Worm (Caenorhabditis elegans) whole organism, L4 larva: ENCODE results near the gene lias-1.

Source experiments
- R02D3.7 ChIP-seq: fragments of 150-350 bp; sonication (generic microtip); optimal IDR thresholded peaks from 3 replicates; lab custom pipeline; 2014; ENCODE audit warnings: missing biosample characterization, missing genetic modification characterization
- T26A8.4 ChIP-seq: fragments of 200-800 bp; sonication (Bioruptor generic); IDR thresholded peaks from 2 replicates; pipeline ENCODE4 v1.3.6; 2022; ENCODE audit warnings: missing genetic modification characterization, missing compliant biosample characterization
- ZK546.5 ChIP-seq, 2 experiments: sonication (generic microtip); optimal IDR thresholded peaks; 2 replicates each; lab custom pipeline; 2017; ENCODE audit warnings: missing biosample characterization in 2 of 2, missing genetic modification characterization in 2 of 2
- aha-1 ChIP-seq: fragments of 150-350 bp; peaks from one replicate; lab custom pipeline; 2014; ENCODE audit warnings: missing biosample characterization, missing genetic modification characterization
- ceh-28 ChIP-seq: fragments of 150-350 bp; optimal IDR thresholded peaks from 2 replicates; lab custom pipeline; 2014; ENCODE audit warnings: missing biosample characterization, missing genetic modification reagents, missing genetic modification characterization
- ctbp-1 ChIP-seq: fragments of 200-800 bp; sonication (Bioruptor generic); IDR thresholded peaks from 2 replicates; pipeline ENCODE4 v1.3.6; 2022; ENCODE audit warnings: missing genetic modification reagents, missing genetic modification characterization, missing compliant biosample characterization
- daf-16 ChIP-seq, 3 experiments: sonication (generic microtip); optimal IDR thresholded peaks; 2 replicates each; lab custom pipeline; 2016 to 2017; ENCODE audit warnings: missing genetic modification characterization in 3 of 3, missing genetic modification reagents in 3 of 3, mild to moderate bottlenecking in 2 of 3, missing compliant biosample characterization in 2 of 3, missing biosample characterization in 1 of 3, moderate library complexity in 1 of 3
- dmd-6 ChIP-seq: fragments of 200-800 bp; sonication (Bioruptor generic); IDR thresholded peaks from 2 replicates; pipeline ENCODE4 v1.3.6; 2022; ENCODE audit warnings: missing genetic modification reagents, missing genetic modification characterization, missing compliant biosample characterization
- duxl-1 ChIP-seq: sonication (generic microtip); optimal IDR thresholded peaks from 2 replicates; lab custom pipeline; 2016; ENCODE audit warnings: mild to moderate bottlenecking, missing genetic modification characterization, moderate library complexity, missing compliant biosample characterization; ENCODE audit not compliant: poor library complexity
- dve-1 ChIP-seq: sonication (generic microtip); optimal IDR thresholded peaks from 2 replicates; lab custom pipeline; 2017; ENCODE audit warnings: antibody characterized with exemption, mild to moderate bottlenecking, missing genetic modification characterization, missing compliant biosample characterization; ENCODE audit not compliant: insufficient read depth
- egl-43 ChIP-seq: fragments of 200-800 bp; sonication (Bioruptor generic); IDR thresholded peaks from 2 replicates; pipeline ENCODE4 v1.3.6; 2022; ENCODE audit warnings: missing genetic modification reagents, missing genetic modification characterization, missing compliant biosample characterization
- gei-8 ChIP-seq: fragments of 200-800 bp; sonication (Bioruptor generic); optimal IDR thresholded peaks from 2 replicates; lab custom pipeline; 2018; ENCODE audit warnings: mild to moderate bottlenecking, missing genetic modification characterization, missing compliant biosample characterization
- hlh-11 ChIP-seq: fragments of 200-800 bp; sonication (Bioruptor generic); optimal IDR thresholded peaks from 2 replicates; lab custom pipeline; 2018; ENCODE audit warnings: mild to moderate bottlenecking, missing genetic modification characterization, missing compliant biosample characterization
- lin-1 ChIP-seq: fragments of 200-800 bp; sonication (Bioruptor generic); IDR thresholded peaks from 2 replicates; pipeline ENCODE4 v1.3.6; 2022; ENCODE audit warnings: missing genetic modification reagents, missing genetic modification characterization, missing compliant biosample characterization
- lir-3 ChIP-seq: sonication (generic microtip); optimal IDR thresholded peaks from 2 replicates; lab custom pipeline; 2016; ENCODE audit warnings: mild to moderate bottlenecking, missing genetic modification characterization, missing compliant biosample characterization
- mdl-1 ChIP-seq, 2 experiments: fragments of 150-350 bp in 1 of 2; sonication (generic microtip) in 1 of 2; optimal IDR thresholded peaks; 2 replicates each; lab custom pipeline; 2014 to 2017; ENCODE audit warnings: missing biosample characterization in 2 of 2, missing genetic modification characterization in 2 of 2
- mdt-29 ChIP-seq: fragments of 200-800 bp; sonication (Bioruptor generic); IDR thresholded peaks from 2 replicates; pipeline ENCODE4 v1.3.6; 2022; ENCODE audit warnings: missing genetic modification reagents, missing genetic modification characterization, missing compliant biosample characterization
- mes-2 ChIP-seq: sonication (generic microtip); optimal IDR thresholded peaks from 2 replicates; lab custom pipeline; 2016; ENCODE audit warnings: missing genotype, mild to moderate bottlenecking, missing genetic modification characterization, missing compliant biosample characterization; ENCODE audit not compliant: poor library complexity, severe bottlenecking
- mxl-2 ChIP-seq: fragments of 200-800 bp; sonication (Bioruptor generic); conservative IDR thresholded peaks from 2 replicates; pipeline ENCODE4 v1.3.6; 2022; ENCODE audit warnings: missing genetic modification reagents, missing genetic modification characterization, missing compliant biosample characterization
- nhr-10 ChIP-seq: fragments of 150-350 bp; optimal IDR thresholded peaks from 2 replicates; lab custom pipeline; 2014; ENCODE audit warnings: missing biosample characterization, missing genetic modification characterization
- nhr-28 ChIP-seq: fragments of 150-350 bp; optimal IDR thresholded peaks from 2 replicates; lab custom pipeline; 2014; ENCODE audit warnings: missing biosample characterization, missing genetic modification characterization
- nhr-42 ChIP-seq: fragments of 200-800 bp; sonication (Bioruptor generic); IDR thresholded peaks from 2 replicates; pipeline ENCODE4 v1.3.6; 2022; ENCODE audit warnings: missing genetic modification characterization, missing compliant biosample characterization
- nhr-6 ChIP-seq: fragments of 150-350 bp; optimal IDR thresholded peaks from 2 replicates; lab custom pipeline; 2014; ENCODE audit warnings: missing biosample characterization, missing genetic modification characterization
- nhr-76 ChIP-seq: fragments of 150-350 bp; optimal IDR thresholded peaks from 2 replicates; lab custom pipeline; 2014; ENCODE audit warnings: missing biosample characterization, missing genetic modification characterization
- php-3 ChIP-seq: fragments of 200-800 bp; sonication (Bioruptor generic); IDR thresholded peaks from 2 replicates; pipeline ENCODE4 v1.3.6; 2022; ENCODE audit warnings: missing genetic modification reagents, missing genetic modification characterization, missing compliant biosample characterization
- pqm-1 ChIP-seq: sonication (generic microtip); optimal IDR thresholded peaks from 2 replicates; lab custom pipeline; 2017; ENCODE audit warnings: missing biosample characterization, missing genetic modification characterization
- saeg-2 ChIP-seq: fragments of 200-800 bp; sonication (Bioruptor generic); IDR thresholded peaks from 2 replicates; pipeline ENCODE4 v1.3.6; 2022; ENCODE audit warnings: missing genetic modification reagents, missing genetic modification characterization, missing compliant biosample characterization
- tra-1 ChIP-seq: fragments of 200-800 bp; sonication (Bioruptor generic); IDR thresholded peaks from 2 replicates; pipeline ENCODE4 v1.3.6; 2022; ENCODE audit warnings: missing genetic modification reagents, missing genetic modification characterization, missing compliant biosample characterization
- unc-39 ChIP-seq: sonication (generic microtip); optimal IDR thresholded peaks from 2 replicates; lab custom pipeline; 2017; ENCODE audit warnings: missing biosample characterization, missing genetic modification characterization
- unc-62 ChIP-seq, 3 experiments: fragments of 150-350 bp in 1 of 3; sonication (generic microtip); optimal IDR thresholded peaks in 2 of 3; peaks in 1 of 3; 1 replicate in 1 of 3; 2 replicates in 2 of 3; lab custom pipeline; 2014 to 2017; ENCODE audit warnings: missing biosample characterization in 3 of 3, missing genetic modification characterization in 3 of 3, missing genetic modification reagents in 3 of 3, missing genotype in 1 of 3
- vab-7 ChIP-seq: fragments of 200-800 bp; sonication (Bioruptor generic); IDR thresholded peaks from 2 replicates; pipeline ENCODE4 v1.3.6; 2022; ENCODE audit warnings: missing genetic modification reagents, missing genetic modification characterization, missing compliant biosample characterization
- ztf-11 ChIP-seq: fragments of 150-350 bp; optimal IDR thresholded peaks from 2 replicates; lab custom pipeline; 2014; ENCODE audit warnings: missing biosample characterization, missing genetic modification characterization

The lias-1 gene

DNA sequence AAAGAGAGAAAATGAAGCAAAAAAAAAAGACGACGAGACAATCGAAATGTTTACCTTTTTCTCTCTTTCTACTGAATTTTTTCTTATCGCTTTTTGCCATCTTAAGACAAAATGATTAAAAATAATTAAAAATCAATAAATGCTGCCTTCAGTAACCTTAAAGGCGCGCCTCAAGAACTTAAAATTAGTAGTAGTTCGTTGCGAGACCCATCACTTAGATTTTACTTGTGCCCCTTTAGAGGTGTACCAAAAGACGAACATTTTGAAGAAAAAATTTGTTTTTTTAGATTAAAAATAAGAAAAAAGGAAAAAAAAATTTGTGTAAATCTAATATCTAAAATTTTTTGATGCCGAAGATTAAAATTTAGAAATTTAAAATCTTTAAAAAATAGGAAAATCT is 33.9 kb downstream of the lias-1 start:
- no peak for TF ChIP-seq unc-62 (GFP tag; optimal IDR thresholded peaks at IDR 0.05 in 1 of 2; lab: Kevin White, UChicago)
- TF ChIP-seq unc-62 (tag; optimal IDR thresholded peaks at IDR 0.05; lab: Kevin White, UChicago) = no peak
- TF ChIP-seq daf-16 (GFP tag; optimal IDR thresholded peaks at IDR 0.05; lab: Kevin White, UChicago) = no peak
- TF ChIP-seq daf-16 (tag; optimal IDR thresholded peaks at IDR 0.05; lab: Kevin White, UChicago) = peak; percentile 12
- TF ChIP-seq, all 104 proteins: peak for 1

DNA sequence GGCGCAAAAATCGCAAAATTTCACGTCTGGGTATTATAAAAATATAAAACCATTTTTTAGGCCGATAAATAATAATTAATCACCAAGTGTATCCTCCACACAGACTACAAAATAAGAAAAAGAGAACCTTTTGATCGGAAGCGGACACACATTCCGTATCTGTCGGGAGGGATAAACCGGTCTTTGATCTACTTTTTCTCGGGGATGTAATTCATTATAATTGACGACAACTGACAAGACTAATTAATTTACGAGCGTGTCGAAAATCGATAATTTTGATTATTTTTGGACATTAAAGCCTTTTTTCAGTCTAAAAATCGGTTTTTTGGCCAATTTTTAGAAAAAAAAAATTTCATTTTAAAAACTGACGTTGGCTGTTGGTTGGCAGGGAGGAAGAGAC is 34.5 kb downstream of the lias-1 start:
- TF ChIP-seq tra-1 (GFP tag; lab: Robert Waterston, UW) = 0 out of 2 replicates have a peak, but pooled peaks have one; percentile 30
- TF ChIP-seq egl-43 (GFP tag; lab: Robert Waterston, UW) = no peak
- peak in 1 of 2 experiments; percentile 79 for TF ChIP-seq unc-62 (GFP tag; optimal IDR thresholded peaks at IDR 0.05 in 1 of 2; lab: Kevin White, UChicago)
- no peak for TF ChIP-seq unc-62 (tag; optimal IDR thresholded peaks at IDR 0.05; lab: Kevin White, UChicago)
- no peak for TF ChIP-seq gei-8 (GFP tag; lab: Kevin White, UChicago)
- no peak for TF ChIP-seq vab-7 (GFP tag; lab: Robert Waterston, UW)
- no peak for TF ChIP-seq duxl-1 (tag; lab: Kevin White, UChicago)
- TF ChIP-seq hlh-11 (tag; lab: Kevin White, UChicago) = peak; percentile 40
- TF ChIP-seq ztf-11 (tag; lab: Kevin White, UChicago) = no peak
- peak; percentile 97 for TF ChIP-seq nhr-28 (tag; lab: Kevin White, UChicago)
- no peak for TF ChIP-seq nhr-42 (GFP tag; lab: Robert Waterston, UW)
- 0 out of 2 replicates have a peak, but pooled peaks have one; percentile 28 for TF ChIP-seq php-3 (GFP tag; lab: Robert Waterston, UW)
- TF ChIP-seq saeg-2 (GFP tag; lab: Robert Waterston, UW) = no peak
- no peak for TF ChIP-seq T26A8.4 (GFP tag; lab: Robert Waterston, UW)
- TF ChIP-seq, all 104 proteins: peak for 5

DNA sequence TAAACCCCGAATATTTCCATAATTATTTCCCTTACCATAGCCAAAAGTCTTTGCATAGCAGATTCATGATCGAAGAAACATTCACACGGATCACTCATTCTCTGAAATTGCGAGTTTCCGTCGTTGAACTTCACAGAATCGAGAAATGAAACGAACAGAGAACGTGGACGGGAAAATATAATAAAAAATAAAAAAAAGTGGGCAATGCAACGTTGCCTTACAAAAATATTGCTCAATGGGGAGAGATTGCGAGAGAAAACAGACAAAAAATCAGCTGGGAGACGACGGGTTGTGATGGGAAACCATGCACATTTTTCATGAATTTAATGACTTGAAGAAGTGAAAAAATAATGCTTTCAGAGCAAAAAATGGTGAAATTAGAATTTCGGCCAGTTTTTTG is 35.3 kb downstream of the lias-1 start, which contains the start of gene smim-14:
Gene smim-14, minus strand, starts transcription at position 101 of the 400 bp plus-strand sequence.
- no peak for TF ChIP-seq ZK546.5 (tag; optimal IDR thresholded peaks at IDR 0.05; lab: Kevin White, UChicago)
- no peak for TF ChIP-seq daf-16 (GFP tag; optimal IDR thresholded peaks at IDR 0.05; lab: Kevin White, UChicago)
- peak; percentile 34 for TF ChIP-seq daf-16 (tag; optimal IDR thresholded peaks at IDR 0.05; lab: Kevin White, UChicago)
- peak; percentile 29 for TF ChIP-seq mes-2 (tag; lab: Kevin White, UChicago)

DNA sequence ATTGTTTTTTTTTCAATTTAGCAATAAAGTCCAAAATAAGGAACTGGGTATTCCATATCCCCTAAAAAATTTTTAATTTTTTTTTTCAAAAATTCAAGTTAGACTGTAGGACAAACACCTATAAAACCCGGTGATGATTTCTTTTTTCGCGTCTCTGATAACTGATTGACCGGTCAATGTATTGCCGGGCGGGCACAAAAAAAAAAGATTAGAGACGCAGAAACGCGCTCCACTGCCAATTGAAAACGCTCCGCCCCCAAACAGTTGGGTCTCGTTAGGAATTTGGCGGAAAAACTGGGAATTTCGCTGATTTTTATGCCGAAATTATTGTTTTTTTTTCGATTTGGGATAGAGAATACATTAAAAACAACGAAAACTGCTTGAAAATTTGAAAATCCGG is 36.5 kb downstream of the lias-1 start:
- TF ChIP-seq nhr-28 (tag; lab: Kevin White, UChicago) = peak; percentile 36
- peak; percentile 5 for TF ChIP-seq dve-1 (tag; lab: Kevin White, UChicago)
- TF ChIP-seq dmd-6 (GFP tag; lab: Robert Waterston, UW) = peak; percentile 20; the same call in 1 of the 2 replicates
- TF ChIP-seq hlh-11 (tag; lab: Kevin White, UChicago) = peak; percentile 33
- TF ChIP-seq aha-1 (tag; lab: Kevin White, UChicago) = peak; percentile 62
- TF ChIP-seq unc-39 (tag; lab: Kevin White, UChicago) = no peak
- no peak for TF ChIP-seq mdl-1 (tag; optimal IDR thresholded peaks at IDR 0.05; lab: Kevin White, UChicago)
- TF ChIP-seq nhr-10 (tag; lab: Kevin White, UChicago) = no peak
- peak; percentile 30 for TF ChIP-seq pqm-1 (tag; lab: Kevin White, UChicago)
- no peak for TF ChIP-seq ctbp-1 (GFP tag; lab: Robert Waterston, UW)
- no peak for TF ChIP-seq R02D3.7

DNA sequence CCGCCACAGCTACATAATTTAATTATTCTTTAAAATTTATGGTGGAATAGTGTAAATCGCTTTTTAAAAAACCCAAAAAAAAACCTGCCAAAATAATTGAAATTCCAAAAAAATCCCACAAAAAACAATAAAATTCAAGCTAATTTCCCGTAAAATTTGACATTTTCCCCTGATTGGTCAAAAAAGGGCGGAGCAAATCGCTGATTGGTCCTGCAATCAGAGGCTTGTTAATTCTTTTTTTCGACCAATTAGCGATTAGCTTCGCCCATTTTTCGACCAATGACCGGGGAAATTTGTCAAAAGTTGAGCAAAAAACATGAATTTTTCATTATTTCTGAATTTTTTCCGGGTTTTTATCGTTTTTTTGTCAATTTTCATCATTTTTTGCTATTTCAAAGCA is 37.9 kb downstream of the lias-1 start:
- no peak for TF ChIP-seq ZK546.5 (tag; optimal IDR thresholded peaks at IDR 0.05; lab: Kevin White, UChicago)
- no peak for TF ChIP-seq lir-3 (tag; lab: Kevin White, UChicago)
- TF ChIP-seq lin-1 = no peak
- no peak for TF ChIP-seq mdt-29 (GFP tag; lab: Robert Waterston, UW)
- TF ChIP-seq daf-16 (GFP tag; optimal IDR thresholded peaks at IDR 0.05; lab: Kevin White, UChicago) = no peak
- TF ChIP-seq daf-16 (tag; optimal IDR thresholded peaks at IDR 0.05; lab: Kevin White, UChicago) = no peak
- TF ChIP-seq nhr-6 (tag; lab: Kevin White, UChicago) = no peak
- no peak for TF ChIP-seq ceh-28 (tag; lab: Kevin White, UChicago)
- no peak for TF ChIP-seq mxl-2
- TF ChIP-seq nhr-42 (GFP tag; lab: Robert Waterston, UW) = no peak
- TF ChIP-seq nhr-10 (tag; lab: Kevin White, UChicago) = no peak
- TF ChIP-seq nhr-76 (tag; lab: Kevin White, UChicago) = no peak
